Fruit fly (Drosophila melanogaster) whole organism: ENCODE data around the gene Cbl.

Experiments
- CG8478 ChIP-seq: fragments of >200 bp; optimal IDR thresholded peaks from 2 replicates; lab custom pipeline; 2018; ENCODE audit warnings: inconsistent platforms
- Dll ChIP-seq: fragments of >200 bp; optimal IDR thresholded peaks from 2 replicates; lab custom pipeline; 2017
- EcR ChIP-seq, 2 experiments: fragments of >200 bp; optimal IDR thresholded peaks; 2 replicates each; lab custom pipeline; 2017; ENCODE audit warnings: missing biosample characterization in 2 of 2, missing genetic modification characterization in 2 of 2, missing genetic modification reagents in 2 of 2
- pan ChIP-seq: fragments of >200 bp; optimal IDR thresholded peaks from 2 replicates; lab custom pipeline; 2017
- psq ChIP-seq: fragments of >200 bp; optimal IDR thresholded peaks from 2 replicates; lab custom pipeline; 2017
- usp ChIP-seq: fragments of >200 bp; optimal IDR thresholded peaks from 2 replicates; lab custom pipeline; 2017; ENCODE audit warnings: missing biosample characterization, missing genetic modification characterization, mixed read lengths

Gene Cbl

dm6 chr3L:8441745-8442575, 17.2 kb downstream of the Cbl start, which contains the start of gene Unr:
Gene Unr, minus strand, starts transcription at chr3L:8442381.
- TF ChIP-seq CG8478 (lab: Kevin White, UChicago) (peak; percentile 27), pan (lab: Kevin White, UChicago) (no peak), Dll (lab: Kevin White, UChicago) (no peak), usp (no peak), psq (lab: Kevin White, UChicago) (no peak), EcR (GFP tag; optimal IDR thresholded peaks at IDR 0.05; lab: Kevin White, UChicago) (no peak)

DNA sequence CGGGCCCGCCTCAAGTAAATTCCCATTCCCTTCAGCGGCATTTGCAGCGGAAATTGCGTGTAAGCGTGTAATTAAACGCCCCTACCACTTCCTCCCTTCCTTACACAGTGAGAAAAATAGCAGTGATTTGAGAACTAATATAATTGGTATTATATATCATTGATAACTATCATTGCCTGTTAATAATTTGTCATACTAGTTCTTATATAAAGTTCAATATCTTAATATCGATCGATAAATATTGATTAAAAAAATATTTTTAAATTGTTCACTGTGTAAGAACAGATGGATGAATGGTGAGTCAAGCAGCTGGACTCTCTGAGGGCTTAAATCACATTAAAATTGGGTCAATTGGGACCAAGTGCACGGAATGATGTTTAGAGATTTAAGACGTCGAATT, 20.3 kb downstream of the Cbl start:
- no peak for TF ChIP-seq psq (lab: Kevin White, UChicago)
- no peak for TF ChIP-seq CG8478 (lab: Kevin White, UChicago)
- TF ChIP-seq usp = no peak
- no peak for TF ChIP-seq Dll (lab: Kevin White, UChicago)
- TF ChIP-seq EcR (GFP tag; optimal IDR thresholded peaks at IDR 0.05; lab: Kevin White, UChicago) = no peak
- no peak for TF ChIP-seq pan (lab: Kevin White, UChicago)

dm6 chr3L:8446050-8446781, 21.5 kb downstream of the Cbl start:
- TF ChIP-seq CG8478 (lab: Kevin White, UChicago) (no peak), psq (lab: Kevin White, UChicago) (no peak), pan (lab: Kevin White, UChicago) (no peak), EcR (GFP tag; optimal IDR thresholded peaks at IDR 0.05; lab: Kevin White, UChicago) (no peak), usp (no peak), Dll (lab: Kevin White, UChicago) (no peak)

DNA sequence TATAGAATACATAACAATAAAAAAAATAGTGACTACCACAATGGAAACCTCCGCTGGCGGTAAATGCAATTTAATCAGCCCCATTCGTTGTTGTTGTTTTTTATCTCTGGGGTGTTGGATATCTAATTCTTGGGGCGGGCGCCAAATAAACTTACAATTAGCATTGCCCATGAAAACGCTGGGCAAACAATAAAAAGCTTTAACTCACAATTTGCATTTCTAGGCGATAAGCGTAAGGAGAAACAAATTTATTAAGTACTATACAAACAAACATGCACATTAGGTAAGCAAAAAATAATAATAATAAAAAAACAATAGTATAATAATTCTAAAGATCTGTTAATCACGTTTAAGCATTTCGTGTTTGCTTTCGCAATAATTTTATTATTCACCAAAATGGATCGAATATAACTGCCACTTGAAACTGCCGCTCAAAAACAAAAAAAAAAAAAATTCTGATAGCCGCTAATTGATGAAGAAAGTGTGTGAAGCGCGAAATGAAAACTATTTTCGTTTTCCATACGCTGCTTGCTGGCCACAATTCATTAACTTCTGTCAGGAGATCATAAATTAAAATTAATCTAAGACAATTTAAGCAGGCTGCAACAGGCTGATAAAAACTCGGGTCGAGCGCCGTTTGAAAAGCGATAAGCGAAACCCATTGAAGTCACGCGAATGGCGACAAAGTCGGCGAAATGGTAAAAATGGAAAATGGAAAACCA, 23.2 kb downstream of the Cbl start:
- TF ChIP-seq Dll (lab: Kevin White, UChicago) (no peak), usp (no peak), CG8478 (lab: Kevin White, UChicago) (no peak), psq (lab: Kevin White, UChicago) (no peak), EcR (GFP tag; optimal IDR thresholded peaks at IDR 0.05; lab: Kevin White, UChicago) (no peak), pan (lab: Kevin White, UChicago) (no peak)

dm6 chr3L:8448517-8448889, 23.7 kb downstream of the Cbl start:
- TF ChIP-seq usp = no peak

dm6 chr3L:8449202-8449799, 24.5 kb downstream of the Cbl start, which contains the start of gene CG6983:
Gene CG6983, minus strand, starts transcription at chr3L:8449377.
- TF ChIP-seq EcR (GFP tag; optimal IDR thresholded peaks at IDR 0.05; lab: Kevin White, UChicago) (no peak), usp (no peak), CG8478 (lab: Kevin White, UChicago) (no peak), pan (lab: Kevin White, UChicago) (no peak), Dll (lab: Kevin White, UChicago) (no peak), psq (lab: Kevin White, UChicago) (no peak)

DNA sequence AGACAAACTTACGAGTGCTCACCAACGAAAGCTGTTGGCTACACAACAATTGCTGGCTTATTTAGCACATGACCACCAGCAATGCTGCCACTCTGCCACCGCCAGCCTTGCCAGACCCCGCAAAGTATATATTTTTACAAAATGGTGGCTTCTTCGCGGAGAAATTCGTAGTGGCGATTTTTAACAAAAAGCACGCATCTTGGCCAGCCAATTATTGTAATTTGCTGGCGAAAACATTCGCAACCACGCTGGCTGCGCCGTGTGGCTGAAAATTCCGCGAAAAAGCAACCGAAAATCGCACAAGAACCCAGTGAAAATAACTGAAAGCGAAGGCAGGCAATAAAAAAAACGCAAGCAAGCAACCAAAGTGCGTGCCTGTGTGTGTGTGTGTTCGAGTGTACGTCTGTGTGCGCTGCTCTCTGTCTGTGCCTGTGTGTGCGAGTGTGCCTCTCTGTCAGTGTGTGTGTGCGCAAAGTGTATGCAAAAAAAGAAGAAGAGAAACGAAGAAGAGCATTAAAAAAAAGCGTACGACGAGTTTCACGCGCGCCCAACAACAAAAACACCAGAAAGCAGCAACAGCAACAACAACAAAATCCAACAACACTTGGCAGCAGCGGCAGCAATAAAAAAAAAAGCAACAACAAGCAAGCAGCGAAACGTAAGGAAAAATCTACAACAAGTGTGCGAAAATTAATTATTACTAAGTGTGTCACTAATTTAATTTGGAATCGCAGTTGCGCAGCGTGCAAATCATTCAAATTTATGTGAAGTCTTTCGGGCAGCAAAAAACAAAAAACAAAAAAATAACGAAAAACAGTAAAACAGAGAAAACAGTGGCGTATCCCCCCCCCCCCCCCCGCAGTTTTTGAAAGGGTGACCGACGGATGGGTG, 25.3 kb downstream of the Cbl start, which contains the start of gene Gug:
TSS of gene Gug (plus strand) at position 123 of the 891 bp plus-strand sequence.
- no peak for TF ChIP-seq CG8478 (lab: Kevin White, UChicago)
- TF ChIP-seq psq (lab: Kevin White, UChicago) = no peak
- no peak for TF ChIP-seq EcR (GFP tag; optimal IDR thresholded peaks at IDR 0.05; lab: Kevin White, UChicago)
- TF ChIP-seq pan (lab: Kevin White, UChicago) = no peak
- no peak for TF ChIP-seq usp

dm6 chr3L:8450747-8451146, 26.0 kb downstream of the Cbl start:
- TF ChIP-seq psq (lab: Kevin White, UChicago) = no peak

dm6 chr3L:8451966-8452620, 27.3 kb downstream of the Cbl start:
- TF ChIP-seq CG8478 (lab: Kevin White, UChicago) (no peak), Dll (lab: Kevin White, UChicago) (no peak), EcR (GFP tag; optimal IDR thresholded peaks at IDR 0.05; lab: Kevin White, UChicago) (no peak), usp (no peak), psq (lab: Kevin White, UChicago) (no peak), pan (lab: Kevin White, UChicago) (no peak)

DNA sequence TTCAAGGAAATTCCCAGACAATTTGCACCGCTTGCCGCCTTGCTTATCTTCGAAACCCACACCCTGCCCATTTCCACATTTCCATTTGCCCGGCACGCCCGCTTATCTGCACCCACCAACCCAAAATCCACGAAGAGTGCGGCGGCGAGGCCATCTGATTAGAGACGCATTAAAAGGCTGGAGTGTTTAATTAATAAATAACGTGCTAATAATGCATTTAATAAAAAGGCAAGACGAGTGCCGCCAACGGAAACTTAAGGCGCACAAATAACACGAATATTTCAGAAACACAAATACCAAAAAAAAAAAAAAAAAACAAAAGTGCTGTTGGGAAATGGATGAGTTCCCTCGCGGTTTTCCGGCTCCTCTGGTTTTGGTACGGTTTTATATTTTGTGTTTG, 28.2 kb downstream of the Cbl start:
- no peak for TF ChIP-seq CG8478 (lab: Kevin White, UChicago)
- no peak for TF ChIP-seq pan (lab: Kevin White, UChicago)
- TF ChIP-seq Dll (lab: Kevin White, UChicago) = no peak
- no peak for TF ChIP-seq psq (lab: Kevin White, UChicago)
- TF ChIP-seq usp = no peak
- TF ChIP-seq EcR (GFP tag; optimal IDR thresholded peaks at IDR 0.05; lab: Kevin White, UChicago) = no peak
